Worm (Caenorhabditis elegans): Measurements from ENCODE around the gene clec-124.

DNA sequence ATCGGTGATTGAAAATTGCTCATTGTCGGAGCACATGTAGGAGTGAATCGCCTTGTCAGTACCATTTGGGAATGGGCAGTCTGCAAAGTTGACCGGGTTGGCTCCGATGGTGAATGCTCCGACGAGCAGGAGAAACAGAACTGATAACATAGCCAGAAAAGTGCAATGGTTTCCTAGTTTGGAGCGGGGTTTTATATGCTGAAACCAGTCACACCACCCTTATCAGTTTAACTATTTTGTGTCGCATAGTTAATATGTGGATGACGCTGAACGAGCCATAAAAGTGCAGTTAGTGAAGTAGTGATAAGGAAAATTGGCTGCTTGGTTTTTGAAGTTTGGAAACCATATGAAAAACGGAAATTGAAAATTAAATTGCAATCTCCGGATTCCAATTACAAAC, 3.7 kb upstream of the clec-124 start, which contains the start of gene C17F4.7:
- TF ChIP-seq klf-2 (GFP tag; conservative IDR thresholded peaks at IDR 0.05) (no peak), cog-1 (tag; optimal IDR thresholded peaks at IDR 0.05) (no peak), flt-1 (GFP tag; IDR thresholded peaks at IDR 0.05) (no peak)

Measured in whole organism, midembryonic.